Fruit fly (Drosophila melanogaster) whole organism, prepupa: Measurements from ENCODE around the gene CG31908.
A peak's percentile ranks its signal among the peaks of the same experiment; 100 is the strongest.

Experiments used
- CG6854 ChIP-seq: fragments of 200-800 bp; sonication (Bioruptor generic); optimal IDR thresholded peaks from 2 replicates; lab custom pipeline; 2017; ENCODE audit warnings: missing biosample characterization, mild to moderate bottlenecking, missing genetic modification characterization
- Hr39 ChIP-seq: fragments of 200-800 bp; sonication (Bioruptor generic); optimal IDR thresholded peaks from 2 replicates; lab custom pipeline; 2016; ENCODE audit warnings: missing biosample characterization, missing genetic modification characterization

- TF ChIP-seq Hr39 (GFP tag; lab: Kevin White, UChicago) (peak; percentile 58), CG6854 (GFP tag; lab: Kevin White, UChicago) (no peak)
Observed at dm6 chr2L:7043039-7043905, 16.1 kb upstream of the CG31908 start.
